Worm (Caenorhabditis elegans): ENCODE data around the gene sre-41.

The sre-41 gene

DNA sequence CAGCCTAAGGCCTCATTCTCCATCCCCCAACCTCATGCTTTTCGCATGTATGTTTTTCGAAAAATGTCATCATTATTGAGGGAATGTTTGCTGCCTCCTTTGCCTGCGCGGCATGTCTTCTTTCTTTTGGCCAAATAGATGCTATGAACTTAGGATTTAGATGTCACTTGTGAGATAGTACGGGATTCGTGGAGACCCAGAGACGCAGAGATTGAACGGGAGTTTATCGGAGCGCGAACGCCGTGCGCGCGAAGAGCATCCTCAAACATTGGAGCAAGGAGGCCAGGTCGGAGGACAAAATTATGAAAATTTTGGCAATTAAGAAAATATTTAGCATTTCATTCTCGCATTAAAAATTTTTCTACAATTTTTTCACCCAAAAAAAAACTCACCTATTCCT, 39.1 kb upstream of the sre-41 start:
- TF ChIP-seq ceh-88 (GFP tag; IDR thresholded peaks at IDR 0.05) (no peak), zag-1 (tag; optimal IDR thresholded peaks at IDR 0.05) (no peak), hlh-4 (tag; optimal IDR thresholded peaks at IDR 0.05) (no peak), lin-14 (GFP tag; optimal IDR thresholded peaks at IDR 0.05) (peak; percentile 14), lin-35 (GFP tag; optimal IDR thresholded peaks at IDR 0.05) (no peak), nhr-76 (tag; optimal IDR thresholded peaks at IDR 0.05) (no peak), lir-3 (tag; optimal IDR thresholded peaks at IDR 0.05; ENCODE audit: poor library complexity) (no peak), nhr-19 (GFP tag; conservative IDR thresholded peaks at IDR 0.05) (no peak)

- TF ChIP-seq elt-2 (tag; optimal IDR thresholded peaks at IDR 0.05) (no peak), ceh-90 (tag; optimal IDR thresholded peaks at IDR 0.05) (no peak), C16A3.4 (tag; optimal IDR thresholded peaks at IDR 0.05) (no peak), lin-14 (GFP tag; optimal IDR thresholded peaks at IDR 0.05) (peak; percentile 37), irx-1 (tag; optimal IDR thresholded peaks at IDR 0.05) (no peak), tbx-2 (tag; optimal IDR thresholded peaks at IDR 0.05) (no peak), nhr-20 (tag; optimal IDR thresholded peaks at IDR 0.05) (peak; percentile 7), tlp-1 (tag; optimal IDR thresholded peaks at IDR 0.05) (no peak), rnt-1 (tag; optimal IDR thresholded peaks at IDR 0.05) (no peak), zag-1 (tag; optimal IDR thresholded peaks at IDR 0.05) (no peak), sup-37 (GFP tag; optimal IDR thresholded peaks at IDR 0.05) (peak; percentile 39), ceh-8 (GFP tag; optimal IDR thresholded peaks at IDR 0.05) (no peak), alr-1 (tag; optimal IDR thresholded peaks at IDR 0.05; ENCODE audit: borderline replicate concordance) (no peak), snu-23 (GFP tag; optimal IDR thresholded peaks at IDR 0.05) (no peak), Y116A8C.19 (tag; optimal IDR thresholded peaks at IDR 0.05; ENCODE audit: borderline replicate concordance) (no peak), hlh-17 (GFP tag; optimal IDR thresholded peaks at IDR 0.05; ENCODE audit: borderline replicate concordance) (no peak), pax-3 (tag; optimal IDR thresholded peaks at IDR 0.05) (no peak), unc-98 (GFP tag; IDR thresholded peaks at IDR 0.05) (no peak), lin-35 (GFP tag; optimal IDR thresholded peaks at IDR 0.05) (peak in 1 of 2 experiments; percentile 33), nhr-84 (tag; optimal IDR thresholded peaks at IDR 0.05) (no peak), skn-1 (tag; optimal IDR thresholded peaks at IDR 0.05) (no peak), F16B12.6 (tag; optimal IDR thresholded peaks at IDR 0.05) (no peak), hpl-2 (GFP tag; optimal IDR thresholded peaks at IDR 0.05) (no peak), ceh-82 (tag; optimal IDR thresholded peaks at IDR 0.05) (no peak), ztf-11 (tag; optimal IDR thresholded peaks at IDR 0.05) (no peak), fkh-8 (tag; optimal IDR thresholded peaks at IDR 0.05) (no peak), pqm-1 (tag; optimal IDR thresholded peaks at IDR 0.05) (no peak), snpc-4 (tag; optimal IDR thresholded peaks at IDR 0.05) (no peak), mab-9 (GFP tag; IDR thresholded peaks at IDR 0.05) (no peak), nhr-77 (tag; optimal IDR thresholded peaks at IDR 0.05) (peak; percentile 44), lsy-2 (tag; optimal IDR thresholded peaks at IDR 0.05) (no peak)
These were observed 38.2 kb upstream of the sre-41 start for ce11 chrII:12349866-12350265.

DNA sequence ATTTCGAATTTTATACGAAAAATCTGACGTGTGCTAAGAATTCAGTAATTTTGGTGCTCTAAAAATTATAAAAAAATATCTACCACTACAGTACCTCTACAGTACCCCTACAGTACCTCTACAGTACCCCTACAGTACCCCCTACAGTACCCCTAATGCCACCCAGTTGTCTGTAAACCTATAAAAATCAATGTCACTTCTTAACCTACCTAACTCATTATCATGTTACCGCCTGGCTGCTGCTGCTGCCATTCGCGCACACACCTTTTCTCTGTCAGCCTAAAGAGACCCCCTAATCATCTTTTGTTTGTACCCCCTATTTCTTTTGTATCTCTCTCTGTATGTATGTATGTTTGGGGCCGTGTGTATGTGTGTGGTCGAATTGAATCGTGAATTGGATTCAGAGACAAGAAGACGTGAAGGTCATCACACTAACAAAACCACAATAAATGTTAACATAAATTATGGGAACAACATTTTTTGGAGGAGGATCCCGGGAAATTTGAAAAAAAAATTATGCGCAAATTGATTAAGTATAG, 37.3 kb upstream of the sre-41 start:
- TF ChIP-seq nhr-20 (tag; optimal IDR thresholded peaks at IDR 0.05) (peak; percentile 13), swsn-7 (tag; optimal IDR thresholded peaks at IDR 0.05) (no peak), mdl-1 (tag; optimal IDR thresholded peaks at IDR 0.05) (no peak), dsc-1 (tag; optimal IDR thresholded peaks at IDR 0.05) (no peak), mep-1 (tag; optimal IDR thresholded peaks at IDR 0.05) (peak; percentile 34), blmp-1 (tag; optimal IDR thresholded peaks at IDR 0.05) (peak; percentile 12), grh-1 (GFP tag; IDR thresholded peaks at IDR 0.05) (no peak), fkh-4 (tag; optimal IDR thresholded peaks at IDR 0.05; ENCODE audit: borderline replicate concordance) (no peak), nhr-85 (tag) (peak; percentile 83), fkh-8 (tag; optimal IDR thresholded peaks at IDR 0.05) (no peak), nhr-77 (tag; optimal IDR thresholded peaks at IDR 0.05) (no peak), zip-4 (GFP tag; optimal IDR thresholded peaks at IDR 0.05) (no peak), mab-9 (GFP tag; IDR thresholded peaks at IDR 0.05) (no peak), lsy-2 (tag; optimal IDR thresholded peaks at IDR 0.05) (peak in 1 of 2 experiments; percentile 72), unc-30 (tag; optimal IDR thresholded peaks at IDR 0.05) (no peak), ceh-82 (tag; optimal IDR thresholded peaks at IDR 0.05) (peak in 1 of 3 experiments; percentile 1), nhr-71 (tag; optimal IDR thresholded peaks at IDR 0.05) (peak; percentile 25), snu-23 (GFP tag; optimal IDR thresholded peaks at IDR 0.05) (peak; percentile 40), lin-14 (GFP tag; optimal IDR thresholded peaks at IDR 0.05) (peak; percentile 54), zag-1 (tag; optimal IDR thresholded peaks at IDR 0.05) (no peak), elt-3 (tag; optimal IDR thresholded peaks at IDR 0.05) (peak in 1 of 6 experiments; percentile 24), lin-35 (GFP tag; optimal IDR thresholded peaks at IDR 0.05) (peak in 1 of 2 experiments; percentile 17), xbp-1 (tag; optimal IDR thresholded peaks at IDR 0.05) (no peak)

Data from whole organism, L1 larva.